Fruit fly (Drosophila melanogaster) whole organism, embryonic: ENCODE data around the gene CG34283.

Source experiments
- Abd-B ChIP-seq: fragments of 200-800 bp; sonication (Bioruptor generic); optimal IDR thresholded peaks from 2 replicates; lab custom pipeline; 2018; ENCODE audit warnings: missing biosample characterization, mild to moderate bottlenecking, missing genetic modification characterization, moderate library complexity
- Ada2b ChIP-seq: fragments of 200-800 bp; sonication (Bioruptor generic); IDR thresholded peaks from 2 replicates; pipeline ENCODE4 v1.3.6; 2022; ENCODE audit warnings: missing biosample characterization, missing genetic modification characterization
- Bdp1 ChIP-seq: fragments of 200-800 bp; sonication (Bioruptor generic); optimal IDR thresholded peaks from 3 replicates; lab custom pipeline; 2016; ENCODE audit warnings: missing biosample characterization, missing genetic modification characterization
- Blimp-1 ChIP-seq: fragments of 200-800 bp; sonication (Bioruptor generic); optimal IDR thresholded peaks from 3 replicates; lab custom pipeline; 2018; ENCODE audit warnings: missing biosample characterization, missing genetic modification characterization, mild to moderate bottlenecking, moderate library complexity, missing genetic modification reagents
- CG10654 ChIP-seq: fragments of 200-800 bp; sonication (Bioruptor generic); optimal IDR thresholded peaks from 2 replicates; lab custom pipeline; 2016; ENCODE audit warnings: missing biosample characterization, missing genetic modification characterization
- CG11398 ChIP-seq: fragments of 200-800 bp; sonication (Bioruptor generic); optimal IDR thresholded peaks from 2 replicates; lab custom pipeline; 2016; ENCODE audit warnings: missing biosample characterization, missing genetic modification characterization
- CG12104 ChIP-seq: fragments of 200-800 bp; sonication (Bioruptor generic); optimal IDR thresholded peaks from 3 replicates; lab custom pipeline; 2016; ENCODE audit warnings: missing biosample characterization, missing genetic modification characterization
- CG12236 ChIP-seq: fragments of 200-800 bp; sonication (Bioruptor generic); optimal IDR thresholded peaks from 2 replicates; lab custom pipeline; 2016; ENCODE audit warnings: missing biosample characterization, missing genetic modification characterization
- CG1233 ChIP-seq: fragments of 200-800 bp; sonication (Bioruptor generic); optimal IDR thresholded peaks from 4 replicates; lab custom pipeline; 2018; ENCODE audit warnings: missing biosample characterization, mild to moderate bottlenecking, missing genetic modification characterization
- CG14014 ChIP-seq: fragments of 200-800 bp; sonication (Bioruptor generic); IDR thresholded peaks from 2 replicates; pipeline ENCODE4 v1.3.6; 2022; ENCODE audit warnings: missing biosample characterization, missing genetic modification characterization
- CG15696 ChIP-seq: fragments of 200-800 bp; sonication (Bioruptor generic); optimal IDR thresholded peaks from 2 replicates; lab custom pipeline; 2019; ENCODE audit warnings: missing biosample characterization, mild to moderate bottlenecking, missing genetic modification characterization, moderate library complexity
- CG17802 ChIP-seq: fragments of 200-800 bp; sonication (Bioruptor generic); optimal IDR thresholded peaks from 2 replicates; lab custom pipeline; 2018; ENCODE audit warnings: missing biosample characterization, mild to moderate bottlenecking, missing genetic modification characterization, moderate library complexity
- CG18599 ChIP-seq: fragments of 200-800 bp; sonication (Bioruptor generic); optimal IDR thresholded peaks from 3 replicates; lab custom pipeline; 2017; ENCODE audit warnings: missing biosample characterization, missing genetic modification characterization, mild to moderate bottlenecking, moderate library complexity, missing genetic modification reagents
- CG2889 ChIP-seq: fragments of 200-800 bp; sonication (Bioruptor generic); IDR thresholded peaks from 3 replicates; pipeline ENCODE4 v1.3.6; 2022; ENCODE audit warnings: missing biosample characterization, missing genetic modification characterization
- CG30020 ChIP-seq: fragments of 200-800 bp; optimal IDR thresholded peaks from 2 replicates; lab custom pipeline; 2019; ENCODE audit warnings: missing biosample characterization, mild to moderate bottlenecking, missing genetic modification characterization, moderate library complexity
- CG3163 ChIP-seq: fragments of 200-800 bp; sonication (Bioruptor generic); optimal IDR thresholded peaks from 3 replicates; lab custom pipeline; 2016; ENCODE audit warnings: missing biosample characterization, missing genetic modification characterization
- CG32772 ChIP-seq: fragments of 200-800 bp; sonication (Bioruptor generic); IDR thresholded peaks from 2 replicates; pipeline ENCODE4 v1.3.6; 2022; ENCODE audit warnings: missing biosample characterization, missing genetic modification characterization
- CG3995 ChIP-seq: fragments of 200-800 bp; sonication (Bioruptor generic); optimal IDR thresholded peaks from 3 replicates; lab custom pipeline; 2016; ENCODE audit warnings: missing biosample characterization, missing genetic modification characterization
- CG4282 ChIP-seq: fragments of 200-800 bp; sonication (Bioruptor generic); optimal IDR thresholded peaks from 2 replicates; lab custom pipeline; 2016; ENCODE audit warnings: missing biosample characterization, missing genetic modification characterization
- CG4820 ChIP-seq: fragments of 200-800 bp; sonication (Bioruptor generic); optimal IDR thresholded peaks from 3 replicates; lab custom pipeline; 2016; ENCODE audit warnings: missing biosample characterization, missing genetic modification characterization
- CG7357 ChIP-seq: fragments of 200-800 bp; sonication (Bioruptor generic); IDR thresholded peaks from 3 replicates; pipeline ENCODE4 v1.3.6; 2022; ENCODE audit warnings: missing biosample characterization, missing genetic modification characterization
- CG8089 ChIP-seq: fragments of 200-800 bp; sonication (Bioruptor generic); optimal IDR thresholded peaks from 3 replicates; lab custom pipeline; 2016; ENCODE audit warnings: missing biosample characterization, missing genetic modification characterization
- CG8290 ChIP-seq, 3 experiments: fragments of 200-800 bp; sonication (Bioruptor generic); optimal IDR thresholded peaks; 2 replicates each; lab custom pipeline; 2016 to 2019; ENCODE audit warnings: missing biosample characterization in 3 of 3, missing genetic modification characterization in 3 of 3, mild to moderate bottlenecking in 2 of 3, moderate library complexity in 1 of 3
- CG9609 ChIP-seq: fragments of 200-800 bp; sonication (Bioruptor generic); optimal IDR thresholded peaks from 3 replicates; lab custom pipeline; 2016; ENCODE audit warnings: missing biosample characterization, missing genetic modification characterization
- Chrac-16 ChIP-seq: fragments of 200-800 bp; sonication (Bioruptor generic); optimal IDR thresholded peaks from 3 replicates; lab custom pipeline; 2016; ENCODE audit warnings: missing biosample characterization, missing genetic modification characterization
- CrebB ChIP-seq: fragments of 200-800 bp; sonication (Bioruptor generic); optimal IDR thresholded peaks from 3 replicates; lab custom pipeline; 2018; ENCODE audit warnings: missing biosample characterization, mild to moderate bottlenecking, missing genetic modification characterization
- D19A ChIP-seq: fragments of 200-800 bp; optimal IDR thresholded peaks from 3 replicates; lab custom pipeline; 2019; ENCODE audit warnings: missing biosample characterization, mild to moderate bottlenecking, missing genetic modification characterization, moderate library complexity
- HLH4C ChIP-seq: fragments of 200-800 bp; sonication (Bioruptor generic); IDR thresholded peaks from 3 replicates; pipeline ENCODE4 v1.3.6; 2022; ENCODE audit warnings: missing biosample characterization, missing genetic modification characterization; ENCODE audit not compliant: partially characterized antibody
- Hand ChIP-seq: fragments of 200-800 bp; sonication (Bioruptor generic); optimal IDR thresholded peaks from 2 replicates; lab custom pipeline; 2017; ENCODE audit warnings: mild to moderate bottlenecking, missing biosample characterization, missing genetic modification reagents, missing genetic modification characterization
- HmgZ ChIP-seq: fragments of 200-800 bp; sonication (Bioruptor generic); optimal IDR thresholded peaks from 2 replicates; lab custom pipeline; 2018; ENCODE audit warnings: missing biosample characterization, mild to moderate bottlenecking, missing genetic modification characterization
- Hmx ChIP-seq: fragments of 200-800 bp; sonication (Bioruptor generic); optimal IDR thresholded peaks from 2 replicates; lab custom pipeline; 2016; ENCODE audit warnings: missing biosample characterization, missing genetic modification characterization
- Lpt ChIP-seq: fragments of >200 bp; optimal IDR thresholded peaks from 2 replicates; lab custom pipeline; 2018; ENCODE audit warnings: missing biosample characterization, missing genetic modification characterization
- NFAT ChIP-seq: fragments of 200-800 bp; sonication (Bioruptor generic); IDR thresholded peaks from 2 replicates; pipeline ENCODE4 v1.3.6; 2022; ENCODE audit warnings: missing biosample characterization, missing genetic modification characterization
- Nf-YB ChIP-seq: fragments of 200-800 bp; sonication (Bioruptor generic); optimal IDR thresholded peaks from 3 replicates; lab custom pipeline; 2019; ENCODE audit warnings: missing biosample characterization, mild to moderate bottlenecking, missing genetic modification characterization, moderate library complexity
- Oli ChIP-seq: fragments of 200-800 bp; sonication (Bioruptor generic); optimal IDR thresholded peaks from 2 replicates; lab custom pipeline; 2018; ENCODE audit warnings: missing biosample characterization, mild to moderate bottlenecking, missing genetic modification characterization, moderate library complexity
- amos ChIP-seq: fragments of 200-800 bp; sonication (Bioruptor generic); IDR thresholded peaks from 2 replicates; pipeline ENCODE4 v1.3.6; 2022; ENCODE audit warnings: missing biosample characterization, missing genetic modification characterization; ENCODE audit not compliant: partially characterized antibody
- ash1 ChIP-seq: fragments of 200-800 bp; sonication (Bioruptor generic); optimal IDR thresholded peaks from 2 replicates; lab custom pipeline; 2018; ENCODE audit warnings: missing biosample characterization, mild to moderate bottlenecking, missing genetic modification characterization
- bbx ChIP-seq: fragments of 200-800 bp; sonication (Bioruptor generic); IDR thresholded peaks from 2 replicates; pipeline ENCODE4 v1.3.6; 2022; ENCODE audit warnings: missing biosample characterization, missing genetic modification characterization; ENCODE audit not compliant: partially characterized antibody
- emc ChIP-seq: fragments of 200-800 bp; sonication (Bioruptor generic); optimal IDR thresholded peaks from 2 replicates; lab custom pipeline; 2016; ENCODE audit warnings: missing biosample characterization, missing genetic modification characterization
- gcm2 ChIP-seq: fragments of 200-800 bp; sonication (Bioruptor generic); optimal IDR thresholded peaks from 2 replicates; lab custom pipeline; 2016; ENCODE audit warnings: missing biosample characterization, missing genetic modification characterization
- insv ChIP-seq, 2 experiments: fragments of 200-800 bp; sonication (Bioruptor generic); optimal IDR thresholded peaks; 3 replicates each; lab custom pipeline; 2016 to 2018; ENCODE audit warnings: missing biosample characterization in 2 of 2, missing genetic modification characterization in 2 of 2
- otp ChIP-seq: fragments of 200-800 bp; sonication (Bioruptor generic); IDR thresholded peaks from 3 replicates; pipeline ENCODE4, ENCODE4 v1.3.6; 2022; ENCODE audit warnings: missing biosample characterization, missing genetic modification characterization
- pho ChIP-seq: fragments of 200-800 bp; sonication (Bioruptor generic); optimal IDR thresholded peaks from 2 replicates; lab custom pipeline; 2016; ENCODE audit warnings: missing biosample characterization, missing genetic modification characterization
- pzg ChIP-seq: fragments of 200-800 bp; sonication (Bioruptor generic); optimal IDR thresholded peaks from 3 replicates; lab custom pipeline; 2018; ENCODE audit warnings: missing biosample characterization, mild to moderate bottlenecking, missing genetic modification characterization, moderate library complexity
- stc ChIP-seq: fragments of 200-800 bp; sonication (Bioruptor generic); IDR thresholded peaks from 2 replicates; pipeline ENCODE4 v1.3.6; 2022; ENCODE audit warnings: missing biosample characterization, missing genetic modification characterization
- tgo ChIP-seq: fragments of 200-800 bp; sonication (Bioruptor generic); IDR thresholded peaks from 3 replicates; pipeline ENCODE4 v1.3.6; 2022; ENCODE audit warnings: missing biosample characterization, missing genetic modification characterization
- tll ChIP-seq, 2 experiments: fragments of 200-800 bp in 1 of 2; fragments of >200 bp in 1 of 2; sonication (Bioruptor generic) in 1 of 2; optimal IDR thresholded peaks; 2 replicates each; lab custom pipeline; 2017 to 2019; ENCODE audit warnings: missing biosample characterization in 2 of 2, missing genetic modification characterization in 2 of 2, mild to moderate bottlenecking in 1 of 2, moderate library complexity in 1 of 2
- usp ChIP-seq: fragments of >200 bp; optimal IDR thresholded peaks from 2 replicates; lab custom pipeline; 2017; ENCODE audit warnings: missing biosample characterization, missing genetic modification characterization

The CG34283 gene

dm6 chr3R:18741027-18741843 is 18.8 kb upstream of the CG34283 start (continued):
- TF ChIP-seq CG8290 (GFP tag; optimal IDR thresholded peaks at IDR 0.05; lab: Kevin White, UChicago) (peak; percentile 75), CG8290 (tag; optimal IDR thresholded peaks at IDR 0.05; lab: Kevin White, UChicago) (peak; percentile 78 to 92), CG12236 (GFP tag; lab: Kevin White, UChicago) (peak; percentile 58), Blimp-1 (GFP tag; lab: Kevin White, UChicago) (peak; percentile 96), Hmx (GFP tag; lab: Kevin White, UChicago) (peak; percentile 90), CG8089 (GFP tag; lab: Kevin White, UChicago) (peak; percentile 52), NFAT (peak; percentile 97), Chrac-16 (GFP tag; lab: Kevin White, UChicago) (peak; percentile 93), insv (GFP tag; optimal IDR thresholded peaks at IDR 0.05; lab: Kevin White, UChicago) (peak in 1 of 2 experiments; percentile 42), CG10654 (GFP tag; lab: Kevin White, UChicago) (peak; percentile 95), CG17802 (tag; lab: Kevin White, UChicago) (peak; percentile 88), CG18599 (GFP tag; lab: Kevin White, UChicago) (peak; percentile 98), amos (GFP tag; lab: Robert Waterston, UW) (no peak), pho (GFP tag; lab: Kevin White, UChicago) (peak; percentile 84), otp (GFP tag; lab: Robert Waterston, UW) (peak; percentile 96), Abd-B (GFP tag; lab: Kevin White, UChicago) (peak; percentile 95), ash1 (GFP tag; lab: Kevin White, UChicago) (peak; percentile 85), HLH4C (GFP tag; lab: Robert Waterston, UW) (no peak), tll (GFP tag; optimal IDR thresholded peaks at IDR 0.05; lab: Kevin White, UChicago) (no peak), tgo (GFP tag; lab: Robert Waterston, UW) (peak; percentile 97), Bdp1 (GFP tag; lab: Kevin White, UChicago) (peak; percentile 70), CG12104 (peak; percentile 97), CG1233 (GFP tag; lab: Kevin White, UChicago) (peak; percentile 97), bbx (GFP tag; lab: Robert Waterston, UW) (0 out of 2 replicates have a peak, but pooled peaks have one; percentile 21), CG14014 (peak; percentile 96), Hand (GFP tag; lab: Kevin White, UChicago) (peak; percentile 90), gcm2 (GFP tag; lab: Kevin White, UChicago) (peak; percentile 81), CG32772 (GFP tag; lab: Robert Waterston, UW) (peak; percentile 96), stc (GFP tag; lab: Robert Waterston, UW) (peak; percentile 94), CG4282 (GFP tag; lab: Kevin White, UChicago) (peak; percentile 16), CG4820 (GFP tag; lab: Kevin White, UChicago) (peak; percentile 95), D19A (peak; percentile 96), CG11398 (GFP tag; lab: Kevin White, UChicago) (peak; percentile 43), HmgZ (tag; lab: Kevin White, UChicago) (peak; percentile 96), CG30020 (tag; lab: Kevin White, UChicago) (peak; percentile 76), CG7357 (peak; percentile 90), pzg (peak; percentile 14), usp (GFP tag; lab: Kevin White, UChicago) (no peak), Oli (tag; lab: Kevin White, UChicago) (peak; percentile 95), CG9609 (GFP tag; lab: Kevin White, UChicago) (peak; percentile 64), CG3995 (peak; percentile 78), Lpt (GFP tag; lab: Kevin White, UChicago) (no peak), CrebB (peak; percentile 92), CG3163 (GFP tag; lab: Kevin White, UChicago) (peak; percentile 43), CG2889 (GFP tag; lab: Robert Waterston, UW) (peak; percentile 95), CG15696 (peak; percentile 79), Nf-YB (peak; percentile 83), Ada2b (GFP tag; lab: Robert Waterston, UW) (peak; percentile 97), emc (peak; percentile 74)
